Worm (Caenorhabditis elegans) whole organism, L1 larva: ENCODE data around the gene spp-10.

Source experiments
- C16A3.4 ChIP-seq: fragments of 150-350 bp; optimal IDR thresholded peaks from 2 replicates; lab custom pipeline; 2014; ENCODE audit warnings: missing biosample characterization, missing genetic modification characterization
- F16B12.6 ChIP-seq: fragments of 150-350 bp; optimal IDR thresholded peaks from 2 replicates; lab custom pipeline; 2014; ENCODE audit warnings: missing biosample characterization, missing genetic modification characterization
- aly-2 ChIP-seq: fragments of 150-350 bp; optimal IDR thresholded peaks from 2 replicates; lab custom pipeline; 2014; ENCODE audit warnings: missing biosample characterization, missing genetic modification characterization
- blmp-1 ChIP-seq: fragments of 150-350 bp; optimal IDR thresholded peaks from 2 replicates; lab custom pipeline; 2014; ENCODE audit warnings: missing biosample characterization, missing genetic modification characterization
- ceh-8 ChIP-seq: fragments of 200-800 bp; sonication (Bioruptor generic); optimal IDR thresholded peaks from 2 replicates; lab custom pipeline; 2018; ENCODE audit warnings: mild to moderate bottlenecking, missing genetic modification characterization, moderate library complexity, missing compliant biosample characterization
- ceh-82 ChIP-seq, 3 experiments: fragments of 150-350 bp in 1 of 3; sonication (generic microtip) in 2 of 3; optimal IDR thresholded peaks; 2 replicates each; lab custom pipeline; 2014 to 2017; ENCODE audit warnings: missing biosample characterization in 3 of 3, missing genetic modification characterization in 3 of 3
- ceh-88 ChIP-seq: fragments of 200-800 bp; sonication (Bioruptor generic); IDR thresholded peaks from 2 replicates; pipeline ENCODE4 v1.3.6; 2022; ENCODE audit warnings: missing genetic modification characterization, missing compliant biosample characterization
- ceh-90 ChIP-seq: sonication (generic microtip); optimal IDR thresholded peaks from 2 replicates; lab custom pipeline; 2016; ENCODE audit warnings: missing genetic modification characterization, missing compliant biosample characterization
- dpl-1 ChIP-seq, 3 experiments: fragments of 150-350 bp in 2 of 3; sonication (generic microtip) in 1 of 3; optimal IDR thresholded peaks; 2 replicates each; lab custom pipeline; 2014 to 2017; ENCODE audit warnings: missing biosample characterization in 3 of 3, missing genetic modification characterization in 3 of 3, missing genetic modification reagents in 3 of 3
- dsc-1 ChIP-seq: sonication (generic microtip); optimal IDR thresholded peaks from 2 replicates; lab custom pipeline; 2016; ENCODE audit warnings: mild to moderate bottlenecking, missing genetic modification characterization, missing compliant biosample characterization
- efl-3 ChIP-seq: fragments of 200-800 bp; sonication (Bioruptor generic); optimal IDR thresholded peaks from 2 replicates; lab custom pipeline; 2018; ENCODE audit warnings: mild to moderate bottlenecking, missing genetic modification characterization, missing compliant biosample characterization
- egl-13 ChIP-seq: sonication (generic microtip); optimal IDR thresholded peaks from 2 replicates; lab custom pipeline; 2016; ENCODE audit warnings: missing genotype, missing genetic modification reagents, missing genetic modification characterization, missing compliant biosample characterization
- egl-27 ChIP-seq, 2 experiments: fragments of 150-350 bp in 1 of 2; sonication (generic microtip); optimal IDR thresholded peaks; 3 replicates each; lab custom pipeline; 2017 to 2018; ENCODE audit warnings: missing biosample characterization in 2 of 2, missing genetic modification characterization in 2 of 2, missing genetic modification reagents in 2 of 2
- elt-3 ChIP-seq, 6 experiments: fragments of 150-350 bp in 1 of 6; sonication (generic microtip); optimal IDR thresholded peaks; 2 replicates each; lab custom pipeline; 2017 to 2018; ENCODE audit warnings: missing biosample characterization in 6 of 6, missing genetic modification characterization in 6 of 6, inconsistent platforms in 1 of 6
- ets-5 ChIP-seq: fragments of 200-800 bp; sonication (Bioruptor generic); IDR thresholded peaks from 2 replicates; pipeline ENCODE4 v1.3.6; 2022; ENCODE audit warnings: missing genetic modification characterization, missing compliant biosample characterization
- fkh-10 ChIP-seq: sonication (generic microtip); optimal IDR thresholded peaks from 2 replicates; lab custom pipeline; 2017; ENCODE audit warnings: missing biosample characterization, missing genetic modification reagents, missing genetic modification characterization
- fos-1 ChIP-seq: fragments of 150-350 bp; optimal IDR thresholded peaks from 2 replicates; lab custom pipeline; 2014; ENCODE audit warnings: missing biosample characterization, missing genetic modification characterization
- grh-1 ChIP-seq: fragments of 200-800 bp; sonication (Bioruptor generic); IDR thresholded peaks from 2 replicates; pipeline ENCODE4 v1.3.6; 2022; ENCODE audit warnings: missing genetic modification reagents, missing genetic modification characterization, missing compliant biosample characterization
- hlh-4 ChIP-seq: sonication (generic microtip); optimal IDR thresholded peaks from 2 replicates; lab custom pipeline; 2016; ENCODE audit warnings: mild to moderate bottlenecking, missing genetic modification characterization, missing compliant biosample characterization
- isw-1 ChIP-seq: fragments of 200-800 bp; sonication (Bioruptor generic); IDR thresholded peaks from 2 replicates; pipeline ENCODE4 v1.3.6; 2022; ENCODE audit warnings: missing genetic modification characterization, missing compliant biosample characterization
- jun-1 ChIP-seq: fragments of 150-350 bp; optimal IDR thresholded peaks from 2 replicates; lab custom pipeline; 2014; ENCODE audit warnings: missing biosample characterization, missing genetic modification reagents, missing genetic modification characterization
- lin-13 ChIP-seq: fragments of 150-350 bp; optimal IDR thresholded peaks from 2 replicates; lab custom pipeline; 2014; ENCODE audit warnings: missing biosample characterization, missing genetic modification reagents, missing genetic modification characterization
- lin-14 ChIP-seq: fragments of 200-800 bp; sonication (Bioruptor generic); optimal IDR thresholded peaks from 2 replicates; lab custom pipeline; 2018; ENCODE audit warnings: mild to moderate bottlenecking, missing genetic modification characterization, moderate library complexity, missing compliant biosample characterization
- lin-35 ChIP-seq, 2 experiments: fragments of 150-350 bp; optimal IDR thresholded peaks; 2 replicates each; lab custom pipeline; 2014; ENCODE audit warnings: missing biosample characterization in 2 of 2, missing genetic modification characterization in 2 of 2, missing genetic modification reagents in 2 of 2
- lin-39 ChIP-seq: fragments of 150-350 bp; optimal IDR thresholded peaks from 2 replicates; lab custom pipeline; 2014; ENCODE audit warnings: missing biosample characterization, missing genetic modification reagents, missing genetic modification characterization
- lir-3 ChIP-seq: sonication (generic microtip); optimal IDR thresholded peaks from 2 replicates; lab custom pipeline; 2016; ENCODE audit warnings: mild to moderate bottlenecking, missing genetic modification characterization, moderate library complexity, missing compliant biosample characterization; ENCODE audit not compliant: poor library complexity
- mab-9 ChIP-seq: fragments of 200-800 bp; sonication (Bioruptor generic); IDR thresholded peaks from 2 replicates; pipeline ENCODE4 v1.3.6; 2022; ENCODE audit warnings: missing genetic modification reagents, missing genetic modification characterization, missing compliant biosample characterization
- nhr-12 ChIP-seq: sonication (generic microtip); optimal IDR thresholded peaks from 2 replicates; lab custom pipeline; 2017; ENCODE audit warnings: missing biosample characterization, missing genetic modification characterization
- nhr-20 ChIP-seq: sonication (generic microtip); optimal IDR thresholded peaks from 2 replicates; lab custom pipeline; 2016; ENCODE audit warnings: mild to moderate bottlenecking, missing genetic modification characterization, missing compliant biosample characterization
- nhr-28 ChIP-seq: fragments of 150-350 bp; optimal IDR thresholded peaks from 2 replicates; lab custom pipeline; 2014; ENCODE audit warnings: missing biosample characterization, missing genetic modification characterization
- nhr-71 ChIP-seq: sonication (generic microtip); optimal IDR thresholded peaks from 2 replicates; lab custom pipeline; 2016; ENCODE audit warnings: mild to moderate bottlenecking, missing genetic modification characterization, moderate library complexity, missing compliant biosample characterization
- nhr-84 ChIP-seq: sonication (generic microtip); optimal IDR thresholded peaks from 2 replicates; lab custom pipeline; 2017; ENCODE audit warnings: missing biosample characterization, missing genetic modification characterization
- nhr-85 ChIP-seq: sonication (generic microtip); peaks from one replicate; lab custom pipeline; 2016; ENCODE audit warnings: missing genetic modification characterization, inconsistent platforms, missing compliant biosample characterization
- nhr-90 ChIP-seq: sonication (generic microtip); optimal IDR thresholded peaks from 2 replicates; lab custom pipeline; 2016; ENCODE audit warnings: mild to moderate bottlenecking, missing genetic modification characterization, missing compliant biosample characterization; ENCODE audit not compliant: poor library complexity
- skn-1 ChIP-seq: fragments of 150-350 bp; optimal IDR thresholded peaks from 2 replicates; lab custom pipeline; 2014; ENCODE audit warnings: missing biosample characterization, missing genetic modification characterization
- snu-23 ChIP-seq: sonication (generic microtip); optimal IDR thresholded peaks from 2 replicates; lab custom pipeline; 2016; ENCODE audit warnings: missing genetic modification characterization, missing compliant biosample characterization
- sox-4 ChIP-seq: sonication (generic microtip); optimal IDR thresholded peaks from 2 replicates; lab custom pipeline; 2016; ENCODE audit warnings: missing genetic modification characterization, missing compliant biosample characterization
- sup-37 ChIP-seq: fragments of 200-800 bp; sonication (Bioruptor generic); optimal IDR thresholded peaks from 2 replicates; lab custom pipeline; 2018; ENCODE audit warnings: mild to moderate bottlenecking, missing genetic modification characterization, missing compliant biosample characterization
- tlp-1 ChIP-seq: fragments of 150-350 bp; optimal IDR thresholded peaks from 2 replicates; lab custom pipeline; 2014; ENCODE audit warnings: missing biosample characterization, missing genetic modification characterization
- unc-62 ChIP-seq: fragments of 150-350 bp; optimal IDR thresholded peaks from 2 replicates; lab custom pipeline; 2014; ENCODE audit warnings: missing biosample characterization, missing genetic modification reagents, missing genetic modification characterization
- vab-15 ChIP-seq: sonication (generic microtip); optimal IDR thresholded peaks from 2 replicates; lab custom pipeline; 2017; ENCODE audit warnings: missing genotype, mild to moderate bottlenecking, missing genetic modification characterization, missing compliant biosample characterization
- xbp-1 ChIP-seq: sonication (generic microtip); optimal IDR thresholded peaks from 2 replicates; lab custom pipeline; 2016; ENCODE audit warnings: missing genetic modification characterization, missing compliant biosample characterization
- zag-1 ChIP-seq: fragments of 150-350 bp; optimal IDR thresholded peaks from 2 replicates; lab custom pipeline; 2014; ENCODE audit warnings: missing biosample characterization, missing genetic modification characterization
- zip-4 ChIP-seq: fragments of 200-800 bp; sonication (Bioruptor generic); optimal IDR thresholded peaks from 2 replicates; lab custom pipeline; 2018; ENCODE audit warnings: mild to moderate bottlenecking, missing genetic modification characterization, moderate library complexity, missing compliant biosample characterization
- ztf-4 ChIP-seq: fragments of 150-350 bp; optimal IDR thresholded peaks from 2 replicates; lab custom pipeline; 2014; ENCODE audit warnings: missing biosample characterization, missing genetic modification characterization

spp-10 gene

DNA sequence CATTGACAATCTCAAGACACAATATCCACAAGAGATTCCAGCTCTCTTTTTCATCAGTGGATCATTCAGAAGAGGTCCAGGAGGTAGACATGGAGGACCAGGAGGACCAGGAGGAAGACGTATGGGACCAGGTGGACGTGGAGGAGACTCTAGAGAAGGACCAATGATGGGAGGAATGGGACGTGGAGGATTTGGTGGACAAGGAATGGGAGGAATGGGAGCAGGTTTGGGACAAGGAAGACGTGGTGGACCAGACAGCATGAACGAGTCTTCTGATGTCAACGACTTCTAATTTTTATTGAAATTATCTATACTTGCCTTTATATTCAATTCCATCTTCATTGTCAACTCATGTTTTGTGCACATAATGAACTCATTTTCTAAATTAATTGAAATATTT, 11.1 kb downstream of the spp-10 start:
- TF ChIP-seq unc-62 (GFP tag; lab: Kevin White, UChicago), result no peak
- no peak for TF ChIP-seq sup-37 (GFP tag; lab: Kevin White, UChicago)
- no peak for TF ChIP-seq ceh-90 (tag; lab: Kevin White, UChicago)

DNA sequence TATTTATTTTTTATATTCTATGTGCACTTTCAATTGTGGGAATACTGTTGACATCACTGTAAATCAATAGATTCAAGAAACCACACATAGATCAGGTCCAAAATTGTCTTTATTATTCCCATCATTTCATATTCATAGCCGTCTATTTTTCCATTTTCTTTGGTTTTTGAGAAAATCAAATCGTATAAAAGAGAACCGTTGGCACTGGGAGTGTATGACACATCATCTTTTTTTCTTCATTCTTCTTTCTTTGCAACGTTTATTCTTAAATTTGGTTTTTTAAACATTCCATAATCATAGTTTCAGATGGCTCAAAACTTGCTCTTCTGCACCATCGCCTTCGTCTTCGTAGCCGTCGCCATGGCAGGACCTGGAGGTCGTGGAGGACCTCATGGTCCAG, 12.9 kb downstream of the spp-10 start, which contains the start of gene srlf-2:
TSS of gene srlf-2 (plus strand) at position 301 of the 400 bp plus-strand sequence.
- TF ChIP-seq sox-4 (tag; lab: Kevin White, UChicago), result no peak
- TF ChIP-seq nhr-12, result no peak
- no peak for TF ChIP-seq elt-3 (tag; optimal IDR thresholded peaks at IDR 0.05; lab: Kevin White, UChicago)
- no peak for TF ChIP-seq fkh-10 (GFP tag; lab: Kevin White, UChicago)
- no peak for TF ChIP-seq tlp-1 (tag; lab: Kevin White, UChicago)
- no peak for TF ChIP-seq lin-39 (tag; lab: Kevin White, UChicago)
- no peak for TF ChIP-seq ztf-4
- TF ChIP-seq ets-5 (GFP tag; lab: Robert Waterston, UW), result no peak
- TF ChIP-seq aly-2, result no peak
- TF ChIP-seq zip-4, result no peak
- no peak for TF ChIP-seq lir-3
- no peak for TF ChIP-seq nhr-90 (tag; lab: Kevin White, UChicago)
- no peak for TF ChIP-seq nhr-71 (tag; lab: Kevin White, UChicago)
- TF ChIP-seq nhr-85 (tag; lab: Kevin White, UChicago), result no peak
- TF ChIP-seq C16A3.4 (tag; lab: Kevin White, UChicago), result no peak
- no peak for TF ChIP-seq ceh-88 (GFP tag; lab: Robert Waterston, UW)

- TF ChIP-seq xbp-1 (tag; lab: Kevin White, UChicago) (no peak), zip-4 (no peak), fos-1 (tag; lab: Kevin White, UChicago) (no peak), ets-5 (GFP tag; lab: Robert Waterston, UW) (no peak), efl-3 (no peak), egl-13 (no peak), tlp-1 (tag; lab: Kevin White, UChicago) (no peak), mab-9 (GFP tag; lab: Robert Waterston, UW) (no peak), grh-1 (no peak), zag-1 (tag; lab: Kevin White, UChicago) (no peak)
These were observed 15.3 kb downstream of the spp-10 start, which contains the start of gene sru-7 for ce11 chrIV:8492242-8492641. TSS of gene sru-7 (plus strand) at chrIV:8492542.

- TF ChIP-seq nhr-20 (tag; lab: Kevin White, UChicago), result no peak
- TF ChIP-seq sup-37 (GFP tag; lab: Kevin White, UChicago), result no peak
- no peak for TF ChIP-seq ceh-90 (tag; lab: Kevin White, UChicago)
- no peak for TF ChIP-seq skn-1 (tag; lab: Kevin White, UChicago)
- no peak for TF ChIP-seq dsc-1 (tag; lab: Kevin White, UChicago)
- TF ChIP-seq hlh-4, result no peak
- no peak for TF ChIP-seq elt-3 (tag; optimal IDR thresholded peaks at IDR 0.05; lab: Kevin White, UChicago)
- TF ChIP-seq fos-1 (tag; lab: Kevin White, UChicago), result no peak
- no peak for TF ChIP-seq nhr-28 (tag; lab: Kevin White, UChicago)
- TF ChIP-seq blmp-1 (tag; lab: Kevin White, UChicago), result no peak
These were observed 19.3 kb downstream of the spp-10 start, which contains the start of gene C28C12.12 for ce11 chrIV:8496263-8496662. TSS of gene C28C12.12 (minus strand) at chrIV:8496363.

DNA sequence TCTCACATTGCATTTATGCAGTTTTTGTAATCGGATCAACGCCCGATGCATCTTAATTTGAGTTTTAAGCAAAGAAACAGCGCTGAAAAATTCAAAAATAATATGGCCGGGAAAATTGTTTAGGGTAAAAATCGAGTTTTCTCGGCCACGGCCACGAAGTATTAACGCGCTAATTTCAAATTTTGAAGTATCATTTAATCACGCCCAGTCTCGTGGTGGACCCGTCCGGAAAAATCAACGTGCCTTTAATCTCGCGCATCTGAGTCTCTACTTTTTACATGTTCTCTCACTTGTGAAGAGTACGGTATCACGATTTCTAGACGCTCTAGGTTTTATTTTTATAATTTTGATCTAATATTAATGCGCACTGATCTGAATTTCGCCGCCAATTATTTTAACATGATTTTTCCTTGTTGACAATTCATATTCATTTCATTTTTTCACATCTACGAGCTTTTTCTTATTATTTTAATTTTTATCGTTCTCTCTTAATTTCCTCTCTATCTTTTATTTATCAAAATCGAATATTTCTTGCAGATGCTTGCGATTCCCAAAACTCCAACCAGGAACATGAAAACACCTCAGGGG, 21.9 kb downstream of the spp-10 start, which contains the start of the genes acdh-13 and mesp-1:
TSS of gene acdh-13 (minus strand) at position 51 of the 588 bp plus-strand sequence.
TSS of gene mesp-1 (plus strand) at position 538 of the 588 bp plus-strand sequence.
- TF ChIP-seq ceh-82 (tag; optimal IDR thresholded peaks at IDR 0.05; lab: Kevin White, UChicago) (peak in 1 of 3 experiments; percentile 24), isw-1 (GFP tag; lab: Robert Waterston, UW) (no peak), nhr-12 (no peak), lin-35 (GFP tag; optimal IDR thresholded peaks at IDR 0.05; lab: Kevin White, UChicago) (peak; percentile 92 to 94), nhr-90 (tag; lab: Kevin White, UChicago) (peak; percentile 64), snu-23 (GFP tag; lab: Kevin White, UChicago) (peak; percentile 64), egl-27 (tag; optimal IDR thresholded peaks at IDR 0.05; lab: Kevin White, UChicago) (no peak), dpl-1 (GFP tag; optimal IDR thresholded peaks at IDR 0.05; lab: Kevin White, UChicago) (peak; percentile 88 to 93 (median 91)), jun-1 (tag; lab: Kevin White, UChicago) (no peak), F16B12.6 (peak; percentile 8), vab-15 (tag; lab: Kevin White, UChicago) (no peak), nhr-84 (no peak), tlp-1 (tag; lab: Kevin White, UChicago) (no peak), ceh-8 (GFP tag; lab: Kevin White, UChicago) (no peak), lin-13 (GFP tag; lab: Kevin White, UChicago) (peak; percentile 3), lin-14 (GFP tag; lab: Kevin White, UChicago) (no peak)
